Fruit fly (Drosophila melanogaster) whole organism, embryonic: ENCODE measurements around the gene DNaseII.

Source experiments
- Antp ChIP-seq: fragments of 200-800 bp; sonication (Bioruptor generic); optimal IDR thresholded peaks from 3 replicates; lab custom pipeline; 2016; ENCODE audit warnings: missing biosample characterization, missing genetic modification characterization
- Bdp1 ChIP-seq: fragments of 200-800 bp; sonication (Bioruptor generic); optimal IDR thresholded peaks from 3 replicates; lab custom pipeline; 2016; ENCODE audit warnings: missing biosample characterization, missing genetic modification characterization
- BtbVII ChIP-seq: fragments of 200-800 bp; sonication (Bioruptor generic); optimal IDR thresholded peaks from 3 replicates; lab custom pipeline; 2017; ENCODE audit warnings: missing biosample characterization, mild to moderate bottlenecking, missing genetic modification characterization
- Bteb2 ChIP-seq: fragments of 200-800 bp; sonication (Bioruptor generic); optimal IDR thresholded peaks from 2 replicates; lab custom pipeline; 2016; ENCODE audit warnings: missing biosample characterization, missing genetic modification characterization
- CG10366 ChIP-seq: fragments of 200-800 bp; sonication (Bioruptor generic); IDR thresholded peaks from 2 replicates; pipeline ENCODE4 v1.3.6; 2022; ENCODE audit warnings: missing biosample characterization, missing genetic modification characterization
- CG10462 ChIP-seq: fragments of 200-800 bp; sonication (Bioruptor generic); optimal IDR thresholded peaks from 2 replicates; lab custom pipeline; 2016; ENCODE audit warnings: missing biosample characterization, missing genetic modification characterization
- CG11093 ChIP-seq: fragments of 200-800 bp; sonication (Bioruptor generic); IDR thresholded peaks from 3 replicates; pipeline ENCODE4 v1.3.6; 2022; ENCODE audit warnings: missing biosample characterization, missing genetic modification characterization
- CG11696 ChIP-seq: fragments of 200-800 bp; sonication (Bioruptor generic); IDR thresholded peaks from 2 replicates; pipeline ENCODE4 v1.3.6; 2022; ENCODE audit warnings: missing biosample characterization, missing genetic modification characterization
- CG12769 ChIP-seq: fragments of 200-800 bp; sonication (Bioruptor generic); optimal IDR thresholded peaks from 2 replicates; lab custom pipeline; 2019; ENCODE audit warnings: missing biosample characterization, mild to moderate bottlenecking, missing genetic modification characterization, moderate library complexity
- CG12942 ChIP-seq: fragments of 200-800 bp; sonication (Bioruptor generic); optimal IDR thresholded peaks from 3 replicates; lab custom pipeline; 2016; ENCODE audit warnings: missing biosample characterization, missing genetic modification characterization
- CG13424 ChIP-seq: fragments of 200-800 bp; sonication (Bioruptor generic); optimal IDR thresholded peaks from 2 replicates; lab custom pipeline; 2019; ENCODE audit warnings: missing biosample characterization, mild to moderate bottlenecking, missing genetic modification characterization, moderate library complexity
- CG14441 ChIP-seq: fragments of 200-800 bp; sonication (Bioruptor generic); IDR thresholded peaks from 2 replicates; pipeline ENCODE4 v1.3.6; 2022; ENCODE audit warnings: missing biosample characterization, missing genetic modification characterization
- CG1529 ChIP-seq: fragments of 200-800 bp; sonication (Bioruptor generic); optimal IDR thresholded peaks from 3 replicates; lab custom pipeline; 2018; ENCODE audit warnings: missing biosample characterization, missing genetic modification characterization
- CG15601 ChIP-seq: fragments of 200-800 bp; sonication (Bioruptor generic); optimal IDR thresholded peaks from 3 replicates; lab custom pipeline; 2019; ENCODE audit warnings: missing biosample characterization, mild to moderate bottlenecking, missing genetic modification characterization, moderate library complexity
- CG17568 ChIP-seq: fragments of 200-800 bp; sonication (Bioruptor generic); optimal IDR thresholded peaks from 2 replicates; lab custom pipeline; 2018; ENCODE audit warnings: missing biosample characterization, mild to moderate bottlenecking, missing genetic modification characterization, moderate library complexity
- CG17802 ChIP-seq: fragments of 200-800 bp; sonication (Bioruptor generic); optimal IDR thresholded peaks from 2 replicates; lab custom pipeline; 2018; ENCODE audit warnings: missing biosample characterization, mild to moderate bottlenecking, missing genetic modification characterization, moderate library complexity
- CG18262 ChIP-seq: fragments of 200-800 bp; optimal IDR thresholded peaks from 3 replicates; lab custom pipeline; 2019; ENCODE audit warnings: missing biosample characterization, mild to moderate bottlenecking, missing genetic modification characterization, moderate library complexity
- CG18619 ChIP-seq: fragments of 200-800 bp; sonication (Bioruptor generic); optimal IDR thresholded peaks from 3 replicates; lab custom pipeline; 2017; ENCODE audit warnings: missing biosample characterization, mild to moderate bottlenecking, missing genetic modification characterization
- CG3407 ChIP-seq: fragments of 200-800 bp; sonication (Bioruptor generic); optimal IDR thresholded peaks from 2 replicates; lab custom pipeline; 2018; ENCODE audit warnings: missing biosample characterization, mild to moderate bottlenecking, missing genetic modification characterization
- CG4328 ChIP-seq: fragments of 200-800 bp; sonication (Bioruptor generic); optimal IDR thresholded peaks from 3 replicates; lab custom pipeline; 2017; ENCODE audit warnings: missing biosample characterization, missing genetic modification reagents, missing genetic modification characterization
- CG4617 ChIP-seq: fragments of 200-800 bp; sonication (Bioruptor generic); optimal IDR thresholded peaks from 3 replicates; lab custom pipeline; 2016; ENCODE audit warnings: missing biosample characterization, missing genetic modification characterization, borderline replicate concordance
- CG6689 ChIP-seq: fragments of 200-800 bp; sonication (Bioruptor generic); IDR thresholded peaks from 2 replicates; pipeline ENCODE4 v1.3.6; 2022; ENCODE audit warnings: missing biosample characterization, missing genetic modification characterization
- CG8765 ChIP-seq: fragments of 200-800 bp; sonication (Bioruptor generic); IDR thresholded peaks from 2 replicates; pipeline ENCODE4 v1.3.6; 2022; ENCODE audit warnings: missing biosample characterization, missing genetic modification characterization
- CG8924 ChIP-seq: fragments of 200-800 bp; optimal IDR thresholded peaks from 3 replicates; lab custom pipeline; 2019; ENCODE audit warnings: missing biosample characterization, mild to moderate bottlenecking, missing genetic modification characterization, moderate library complexity
- CG9797 ChIP-seq: fragments of 200-800 bp; sonication (Bioruptor generic); optimal IDR thresholded peaks from 3 replicates; lab custom pipeline; 2018; ENCODE audit warnings: missing biosample characterization, mild to moderate bottlenecking, missing genetic modification characterization
- CoRest ChIP-seq: fragments of 200-800 bp; sonication (Bioruptor generic); optimal IDR thresholded peaks from 3 replicates; lab custom pipeline; 2018; ENCODE audit warnings: missing biosample characterization, mild to moderate bottlenecking, missing genetic modification characterization, moderate library complexity
- D19B ChIP-seq: fragments of 200-800 bp; sonication (Bioruptor generic); optimal IDR thresholded peaks from 2 replicates; lab custom pipeline; 2017; ENCODE audit warnings: missing biosample characterization, mild to moderate bottlenecking, missing genetic modification characterization
- Doc3 ChIP-seq: fragments of 200-800 bp; sonication (Bioruptor generic); IDR thresholded peaks from 3 replicates; pipeline ENCODE4 v1.3.6; 2022; ENCODE audit warnings: missing biosample characterization, missing genetic modification characterization; ENCODE audit not compliant: partially characterized antibody
- Ets97D ChIP-seq: fragments of 200-800 bp; sonication (Bioruptor generic); optimal IDR thresholded peaks from 3 replicates; lab custom pipeline; 2016; ENCODE audit warnings: missing biosample characterization, missing genetic modification characterization
- HLH54F ChIP-seq: fragments of 200-800 bp; sonication (Bioruptor generic); optimal IDR thresholded peaks from 3 replicates; lab custom pipeline; 2016; ENCODE audit warnings: missing biosample characterization, missing genetic modification characterization
- Lhr ChIP-seq: fragments of 200-800 bp; sonication (Bioruptor generic); optimal IDR thresholded peaks from 3 replicates; lab custom pipeline; 2017; ENCODE audit warnings: mild to moderate bottlenecking, missing biosample characterization, missing genetic modification reagents, missing genetic modification characterization
- Mad ChIP-seq: fragments of 200-800 bp; sonication (Bioruptor generic); optimal IDR thresholded peaks from 2 replicates; lab custom pipeline; 2016; ENCODE audit warnings: missing biosample characterization, missing genetic modification characterization
- Myb ChIP-seq: fragments of 200-800 bp; sonication (Bioruptor generic); optimal IDR thresholded peaks from 2 replicates; lab custom pipeline; 2016; ENCODE audit warnings: missing biosample characterization, missing genetic modification characterization
- al ChIP-seq: fragments of 200-800 bp; sonication (Bioruptor generic); IDR thresholded peaks from 2 replicates; pipeline ENCODE4 v1.3.6; 2022; ENCODE audit warnings: missing biosample characterization, missing genetic modification characterization
- ap ChIP-seq: fragments of 200-800 bp; sonication (Bioruptor generic); IDR thresholded peaks from 2 replicates; pipeline ENCODE4 v1.3.6; 2022; ENCODE audit warnings: missing biosample characterization, missing genetic modification characterization
- bab2 ChIP-seq: fragments of 200-800 bp; sonication (Bioruptor generic); optimal IDR thresholded peaks from 2 replicates; lab custom pipeline; 2016; ENCODE audit warnings: missing biosample characterization, missing genetic modification characterization
- bcd ChIP-seq: fragments of 200-800 bp; sonication (Bioruptor generic); optimal IDR thresholded peaks from 2 replicates; lab custom pipeline; 2017; ENCODE audit warnings: missing biosample characterization, mild to moderate bottlenecking, missing genetic modification characterization
- cato ChIP-seq: fragments of 200-800 bp; sonication (Bioruptor generic); optimal IDR thresholded peaks from 2 replicates; lab custom pipeline; 2016; ENCODE audit warnings: missing biosample characterization, missing genetic modification characterization, borderline replicate concordance
- ci ChIP-seq: fragments of 200-800 bp; sonication (Bioruptor generic); IDR thresholded peaks from 3 replicates; pipeline ENCODE4 v1.3.6; 2022; ENCODE audit warnings: missing biosample characterization, missing genetic modification characterization
- dan ChIP-seq: fragments of 200-800 bp; sonication (Bioruptor generic); IDR thresholded peaks from 2 replicates; pipeline ENCODE4 v1.3.6; 2022; ENCODE audit warnings: missing biosample characterization, missing genetic modification characterization
- dpn ChIP-seq, 2 experiments: fragments of 200-800 bp; sonication (Bioruptor generic); optimal IDR thresholded peaks; 3 replicates each; lab custom pipeline; 2016; ENCODE audit warnings: missing biosample characterization in 2 of 2, missing genetic modification characterization in 2 of 2
- ham ChIP-seq: fragments of 200-800 bp; sonication (Bioruptor generic); IDR thresholded peaks from 2 replicates; pipeline ENCODE4 v1.3.6; 2022; ENCODE audit warnings: missing biosample characterization, missing genetic modification characterization
- hbn ChIP-seq: fragments of 200-800 bp; sonication (Bioruptor generic); IDR thresholded peaks from 2 replicates; pipeline ENCODE4 v1.3.6; 2022; ENCODE audit warnings: missing biosample characterization, missing genetic modification characterization; ENCODE audit not compliant: partially characterized antibody
- her ChIP-seq: fragments of 200-800 bp; sonication (Bioruptor generic); optimal IDR thresholded peaks from 2 replicates; lab custom pipeline; 2016; ENCODE audit warnings: missing biosample characterization, missing genetic modification characterization
- hkb ChIP-seq, 2 experiments: fragments of 200-800 bp in 1 of 2; fragments of >200 bp in 1 of 2; sonication (Bioruptor generic) in 1 of 2; IDR thresholded peaks in 1 of 2; optimal IDR thresholded peaks in 1 of 2; 2 replicates each; pipeline versions ENCODE4 v1.3.6 to Lab custom; 2017 to 2022; ENCODE audit warnings: missing biosample characterization in 1 of 2, missing genetic modification characterization in 1 of 2
- oc ChIP-seq: fragments of 200-800 bp; sonication (Bioruptor generic); optimal IDR thresholded peaks from 2 replicates; lab custom pipeline; 2018; ENCODE audit warnings: missing biosample characterization, mild to moderate bottlenecking, missing genetic modification characterization, moderate library complexity
- peb ChIP-seq: fragments of 200-800 bp; sonication (Bioruptor generic); IDR thresholded peaks from 2 replicates; pipeline ENCODE4 v1.3.6; 2022; ENCODE audit warnings: missing biosample characterization, missing genetic modification characterization
- row ChIP-seq: fragments of 200-800 bp; sonication (Bioruptor generic); IDR thresholded peaks from 3 replicates; pipeline ENCODE4 v1.3.6; 2022; ENCODE audit warnings: missing biosample characterization, missing genetic modification characterization
- tgo ChIP-seq: fragments of 200-800 bp; sonication (Bioruptor generic); IDR thresholded peaks from 3 replicates; pipeline ENCODE4 v1.3.6; 2022; ENCODE audit warnings: missing biosample characterization, missing genetic modification characterization
- trem ChIP-seq: fragments of 200-800 bp; optimal IDR thresholded peaks from 3 replicates; lab custom pipeline; 2019; ENCODE audit warnings: missing biosample characterization, mild to moderate bottlenecking, missing genetic modification characterization, moderate library complexity
- unc-4 ChIP-seq: fragments of 200-800 bp; sonication (Bioruptor generic); IDR thresholded peaks from 2 replicates; pipeline ENCODE4 v1.3.6; 2022; ENCODE audit warnings: missing biosample characterization, missing genetic modification characterization; ENCODE audit not compliant: partially characterized antibody

Gene DNaseII

DNA sequence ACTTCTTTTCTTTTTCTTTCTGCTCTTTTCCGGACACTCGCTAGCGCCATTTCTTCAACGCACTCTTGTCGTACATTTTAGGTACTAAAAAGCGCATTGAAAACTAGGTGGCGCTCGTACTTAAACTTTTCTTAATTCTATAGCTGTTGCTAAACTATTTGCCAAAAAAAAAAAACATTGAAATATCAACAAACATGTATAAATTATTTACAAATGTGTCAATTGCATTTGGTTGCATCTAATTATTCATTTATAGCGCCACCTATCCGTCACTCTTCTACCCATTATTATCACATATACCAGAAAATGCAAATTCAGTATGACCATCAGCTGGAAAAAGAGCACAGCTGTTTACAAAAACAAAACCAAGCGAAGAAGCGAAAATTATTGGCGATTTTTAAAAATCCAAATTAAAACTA is 2.1 kb downstream of the DNaseII start, which contains the start of gene CG7785 (continued):
- TF ChIP-seq ham (GFP tag; lab: Robert Waterston, UW): no peak
- TF ChIP-seq peb (GFP tag; lab: Robert Waterston, UW): no peak
- TF ChIP-seq CG3407 (GFP tag; lab: Kevin White, UChicago): peak; percentile 12
- peak; percentile 83 for TF ChIP-seq CG9797 (GFP tag; lab: Kevin White, UChicago)
- TF ChIP-seq Mad (GFP tag; lab: Kevin White, UChicago): peak; percentile 43
- no peak for TF ChIP-seq BtbVII (GFP tag; lab: Kevin White, UChicago)
- peak; percentile 48 to 65 for TF ChIP-seq dpn (GFP tag; optimal IDR thresholded peaks at IDR 0.05; lab: Kevin White, UChicago)
- no peak for TF ChIP-seq ap
- TF ChIP-seq Doc3: no peak
- TF ChIP-seq her: peak; percentile 20
- no peak for TF ChIP-seq HLH54F (GFP tag; lab: Kevin White, UChicago)
- no peak for TF ChIP-seq al (GFP tag; lab: Robert Waterston, UW)
- no peak for TF ChIP-seq unc-4 (GFP tag; lab: Robert Waterston, UW)
- no peak for TF ChIP-seq CG10366 (GFP tag; lab: Robert Waterston, UW)
- TF ChIP-seq CG4617: peak; percentile 54
- no peak for TF ChIP-seq D19B (GFP tag; lab: Kevin White, UChicago)
- TF ChIP-seq CG17568 (GFP tag; lab: Kevin White, UChicago): peak; percentile 7
- peak; percentile 45 for TF ChIP-seq Myb
- TF ChIP-seq tgo: peak; percentile 32; the same call in 2 of the 3 replicates
- peak; percentile 70; the same call in 1 of the 3 replicates for TF ChIP-seq ci (GFP tag; lab: Robert Waterston, UW)
- peak; percentile 48 for TF ChIP-seq CG15601 (tag; lab: Kevin White, UChicago)
- peak; percentile 28 for TF ChIP-seq Bdp1
- TF ChIP-seq CG11696 (GFP tag; lab: Robert Waterston, UW): no peak
- peak; percentile 46 for TF ChIP-seq cato (GFP tag; lab: Kevin White, UChicago)
- peak; percentile 60 for TF ChIP-seq bcd (GFP tag; lab: Kevin White, UChicago)
- no peak for TF ChIP-seq Antp (GFP tag; lab: Kevin White, UChicago)
- peak; percentile 49 for TF ChIP-seq CG18619
- TF ChIP-seq CG18262 (tag; lab: Kevin White, UChicago): peak; percentile 59
- no peak for TF ChIP-seq CG8765 (GFP tag; lab: Robert Waterston, UW)
- TF ChIP-seq row (GFP tag; lab: Robert Waterston, UW): no peak
- TF ChIP-seq Bteb2 (GFP tag; lab: Kevin White, UChicago): peak; percentile 14
- TF ChIP-seq CG12942 (GFP tag; lab: Kevin White, UChicago): no peak
- peak; percentile 56 for TF ChIP-seq CG13424 (tag; lab: Kevin White, UChicago)
- TF ChIP-seq Ets97D (GFP tag; lab: Kevin White, UChicago): peak; percentile 88
- no peak for TF ChIP-seq CG12769 (tag; lab: Kevin White, UChicago)
- TF ChIP-seq CG1529 (GFP tag; lab: Kevin White, UChicago): no peak
- 0 out of 2 replicates have a peak, but pooled peaks have one; percentile 43 for TF ChIP-seq CG14441
- peak; percentile 79 for TF ChIP-seq CoRest
- no peak for TF ChIP-seq hbn (GFP tag; lab: Robert Waterston, UW)
- no peak for TF ChIP-seq CG10462 (GFP tag; lab: Kevin White, UChicago)
- TF ChIP-seq Lhr (GFP tag; lab: Kevin White, UChicago): peak; percentile 68
- peak; percentile 89 for TF ChIP-seq hkb (optimal IDR thresholded peaks at IDR 0.05; lab: Kevin White, UChicago)
- no peak for TF ChIP-seq hkb (GFP tag; IDR thresholded peaks at IDR 0.05; lab: Robert Waterston, UW)
- TF ChIP-seq trem (tag; lab: Kevin White, UChicago): peak; percentile 12
- TF ChIP-seq CG8924: no peak
- peak; percentile 8 for TF ChIP-seq CG4328 (GFP tag; lab: Kevin White, UChicago)
- TF ChIP-seq oc: no peak
- TF ChIP-seq dan (GFP tag; lab: Robert Waterston, UW): no peak
- TF ChIP-seq CG17802 (tag; lab: Kevin White, UChicago): no peak
- TF ChIP-seq CG6689 (GFP tag; lab: Robert Waterston, UW): peak; percentile 32; the same call in 1 of the 2 replicates
- no peak for TF ChIP-seq CG11093 (GFP tag; lab: Robert Waterston, UW)
- peak; percentile 22 for TF ChIP-seq bab2
